Fruit fly (Drosophila melanogaster) whole organism, wandering third instar larva: ENCODE results near the gene hiw.

Source experiments
- CG32264 ChIP-seq: fragments of 200-800 bp; sonication (Bioruptor generic); optimal IDR thresholded peaks from 2 replicates; lab custom pipeline; 2016; ENCODE audit warnings: missing biosample characterization, missing genetic modification characterization
- HLH106 ChIP-seq: fragments of 200-800 bp; optimal IDR thresholded peaks from 3 replicates; lab custom pipeline; 2019; ENCODE audit warnings: missing biosample characterization, mild to moderate bottlenecking, missing genetic modification characterization, moderate library complexity
- Hr78 ChIP-seq: fragments of >200 bp; optimal IDR thresholded peaks from 2 replicates; lab custom pipeline; 2017; ENCODE audit warnings: missing biosample characterization, missing genetic modification characterization
- Mio ChIP-seq: sonication (Bioruptor generic); optimal IDR thresholded peaks from 2 replicates; lab custom pipeline; 2016; ENCODE audit warnings: missing biosample characterization, missing genetic modification characterization
- Myc ChIP-seq: fragments of >200 bp; optimal IDR thresholded peaks from 2 replicates; lab custom pipeline; 2017
- OdsH ChIP-seq: fragments of 200-800 bp; sonication (Bioruptor generic); optimal IDR thresholded peaks from 2 replicates; lab custom pipeline; 2016; ENCODE audit warnings: missing biosample characterization, mild to moderate bottlenecking, missing genetic modification characterization
- br ChIP-seq: fragments of 200-800 bp; sonication (Bioruptor generic); optimal IDR thresholded peaks from 2 replicates; lab custom pipeline; 2016; ENCODE audit warnings: missing biosample characterization, missing genetic modification characterization
- dsf ChIP-seq: sonication (Bioruptor generic); optimal IDR thresholded peaks from 2 replicates; lab custom pipeline; 2016; ENCODE audit warnings: missing biosample characterization, missing genetic modification characterization, borderline replicate concordance
- psq ChIP-seq: fragments of 200-800 bp; sonication (Bioruptor generic); optimal IDR thresholded peaks from 3 replicates; lab custom pipeline; 2017; ENCODE audit warnings: missing biosample characterization, mild to moderate bottlenecking, missing genetic modification characterization, moderate library complexity
- rgr ChIP-seq: fragments of 200-800 bp; sonication (Bioruptor generic); optimal IDR thresholded peaks from 3 replicates; lab custom pipeline; 2016; ENCODE audit warnings: missing biosample characterization, mild to moderate bottlenecking, missing genetic modification characterization
- sage ChIP-seq: fragments of 200-800 bp; sonication (Bioruptor generic); optimal IDR thresholded peaks from 2 replicates; lab custom pipeline; 2016; ENCODE audit warnings: missing biosample characterization, mild to moderate bottlenecking, missing genetic modification characterization
- tai ChIP-seq: sonication (Bioruptor generic); optimal IDR thresholded peaks from 2 replicates; lab custom pipeline; 2016; ENCODE audit warnings: missing biosample characterization, missing genetic modification characterization
- usp ChIP-seq: fragments of >200 bp; optimal IDR thresholded peaks from 2 replicates; lab custom pipeline; 2017; ENCODE audit warnings: missing biosample characterization, missing genetic modification characterization

dm6 chrX:15082681-15083080 lies 19.5 kb upstream of the hiw start, which contains the start of gene CG33178:
- TF ChIP-seq sage (GFP tag; lab: Kevin White, UChicago) = no peak
- TF ChIP-seq usp (GFP tag; lab: Kevin White, UChicago) = no peak
- TF ChIP-seq psq (GFP tag; lab: Kevin White, UChicago) = no peak
- no peak for TF ChIP-seq br (GFP tag; lab: Kevin White, UChicago)
- TF ChIP-seq Mio (GFP tag; lab: Kevin White, UChicago) = no peak
- no peak for TF ChIP-seq Myc (lab: Kevin White, UChicago)
- TF ChIP-seq OdsH (GFP tag; lab: Kevin White, UChicago) = no peak
- TF ChIP-seq Hr78 (GFP tag; lab: Kevin White, UChicago) = no peak
- TF ChIP-seq tai = no peak
- no peak for TF ChIP-seq HLH106
- no peak for TF ChIP-seq dsf (GFP tag; lab: Kevin White, UChicago)
- TF ChIP-seq CG32264 = no peak
- no peak for TF ChIP-seq rgr
